Fruit fly (Drosophila melanogaster): ENCODE data around the gene CG5004.

Gene CG5004

DNA sequence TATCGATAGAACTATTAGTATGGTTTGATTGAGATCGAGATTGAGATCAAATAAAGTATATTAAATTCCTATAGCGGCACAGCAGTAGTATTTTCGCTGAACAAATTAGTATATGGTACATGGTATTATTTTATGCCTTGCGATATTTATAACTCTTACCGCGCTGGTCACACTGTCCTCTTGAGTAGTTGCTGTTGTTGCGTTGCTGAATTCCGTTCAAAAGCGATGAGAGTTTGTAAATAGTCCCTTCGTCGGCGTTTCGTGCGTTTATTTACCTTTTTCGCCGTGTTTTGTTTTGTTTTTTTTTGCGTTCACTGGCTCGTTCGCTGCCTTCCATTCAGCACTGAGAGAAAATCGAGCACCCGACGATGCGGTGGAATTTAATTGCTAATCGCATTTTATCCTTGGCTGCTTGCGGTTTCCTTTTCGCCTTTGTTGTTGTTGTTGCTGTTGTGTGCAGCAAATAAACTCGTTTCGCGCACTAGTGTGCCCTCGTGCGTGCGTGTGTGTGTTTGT is at the start of gene CG5004 (continued):
- TF ChIP-seq Nf-YC (tag; optimal IDR thresholded peaks at IDR 0.05) (no peak), Ets65A (GFP tag) (no peak), grn (GFP tag; optimal IDR thresholded peaks at IDR 0.05) (peak; percentile 76), CG2116 (GFP tag; optimal IDR thresholded peaks at IDR 0.05) (peak; percentile 2), h (optimal IDR thresholded peaks at IDR 0.05) (no peak), ttk (GFP tag; IDR thresholded peaks at IDR 0.05) (no peak), Nf-YA (GFP tag; IDR thresholded peaks at IDR 0.05) (no peak), dysf (GFP tag; IDR thresholded peaks at IDR 0.05) (no peak), zfh2 (GFP tag; optimal IDR thresholded peaks at IDR 0.05) (no peak), CG3847 (GFP tag; IDR thresholded peaks at IDR 0.05) (no peak), Scr (GFP tag; IDR thresholded peaks at IDR 0.05; ENCODE audit: partially characterized antibody) (peak; percentile 58), CG7357 (GFP tag; IDR thresholded peaks at IDR 0.05) (no peak), CG10366 (GFP tag; IDR thresholded peaks at IDR 0.05) (no peak), amos (GFP tag; IDR thresholded peaks at IDR 0.05; ENCODE audit: partially characterized antibody) (peak; percentile 60), Dp (GFP tag; optimal IDR thresholded peaks at IDR 0.05) (peak; percentile 41), slp2 (GFP tag; optimal IDR thresholded peaks at IDR 0.05) (no peak), fd64A (GFP tag; optimal IDR thresholded peaks at IDR 0.05) (no peak), insv (GFP tag; optimal IDR thresholded peaks at IDR 0.05) (no peak), eyg (GFP tag; optimal IDR thresholded peaks at IDR 0.05) (no peak), CG18764 (GFP tag; optimal IDR thresholded peaks at IDR 0.05) (no peak), stc (GFP tag; IDR thresholded peaks at IDR 0.05) (peak; percentile 39; the same call in 1 of the 2 replicates), CG3726 (GFP tag; IDR thresholded peaks at IDR 0.05) (no peak), Sin3A (optimal IDR thresholded peaks at IDR 0.05) (peak; percentile 23), HHEX (GFP tag; optimal IDR thresholded peaks at IDR 0.05) (peak; percentile 9), ro (GFP tag; IDR thresholded peaks at IDR 0.05) (no peak), CG6689 (GFP tag; IDR thresholded peaks at IDR 0.05) (no peak), CG6175 (GFP tag; IDR thresholded peaks at IDR 0.05) (no peak), Mrtf (GFP tag; IDR thresholded peaks at IDR 0.05) (no peak), sens-2 (GFP tag; IDR thresholded peaks at IDR 0.05) (no peak), MESR4 (GFP tag; optimal IDR thresholded peaks at IDR 0.05) (peak; percentile 23), bsh (GFP tag; optimal IDR thresholded peaks at IDR 0.05) (no peak), CG17829 (tag; optimal IDR thresholded peaks at IDR 0.05) (no peak), Atf-2 (GFP tag; optimal IDR thresholded peaks at IDR 0.05) (no peak), salm (tag; optimal IDR thresholded peaks at IDR 0.05) (no peak), tup (GFP tag; optimal IDR thresholded peaks at IDR 0.05) (no peak), crc (GFP tag; optimal IDR thresholded peaks at IDR 0.05) (no peak), Bteb2 (GFP tag; optimal IDR thresholded peaks at IDR 0.05) (no peak), CG1647 (GFP tag; optimal IDR thresholded peaks at IDR 0.05) (no peak), CG14667 (GFP tag; IDR thresholded peaks at IDR 0.05) (no peak), Eip74EF (GFP tag; optimal IDR thresholded peaks at IDR 0.05) (no peak), ssp (GFP tag; IDR thresholded peaks at IDR 0.05) (no peak), lbe (GFP tag; optimal IDR thresholded peaks at IDR 0.05) (no peak), odd (GFP tag; optimal IDR thresholded peaks at IDR 0.05) (no peak), sisA (GFP tag; IDR thresholded peaks at IDR 0.05) (no peak), CG12155 (GFP tag; optimal IDR thresholded peaks at IDR 0.05) (no peak), CG4707 (GFP tag; optimal IDR thresholded peaks at IDR 0.05) (no peak), prd (optimal IDR thresholded peaks at IDR 0.05) (no peak), prd (GFP tag; IDR thresholded peaks at IDR 0.05) (no peak), CG4730 (GFP tag; IDR thresholded peaks at IDR 0.05) (no peak), kah (GFP tag; optimal IDR thresholded peaks at IDR 0.05) (peak; percentile 16), gcm2 (GFP tag; optimal IDR thresholded peaks at IDR 0.05) (no peak), CG10267 (tag; optimal IDR thresholded peaks at IDR 0.05) (no peak), ase (GFP tag; IDR thresholded peaks at IDR 0.05) (no peak)

Data from whole organism, embryonic.